Worm (Caenorhabditis elegans) whole organism, L4 larva: Measurements from ENCODE around the gene end-1.

Source experiments
- D1046.2 ChIP-seq: fragments of 200-800 bp; sonication (Bioruptor generic); IDR thresholded peaks from 2 replicates; pipeline ENCODE4 v1.3.6; 2022; ENCODE audit warnings: missing genetic modification characterization, missing compliant biosample characterization
- F37D6.2 ChIP-seq: sonication (generic microtip); optimal IDR thresholded peaks from 2 replicates; lab custom pipeline; 2016; ENCODE audit warnings: mild to moderate bottlenecking, missing genetic modification characterization, missing compliant biosample characterization
- T20F7.1 ChIP-seq: fragments of 200-800 bp; sonication (Bioruptor generic); optimal IDR thresholded peaks from 2 replicates; lab custom pipeline; 2018; ENCODE audit warnings: mild to moderate bottlenecking, missing genetic modification characterization, missing compliant biosample characterization
- Y5F2A.4 ChIP-seq: fragments of 200-800 bp; sonication (Bioruptor generic); optimal IDR thresholded peaks from 2 replicates; lab custom pipeline; 2018; ENCODE audit warnings: mild to moderate bottlenecking, missing genetic modification characterization, missing compliant biosample characterization
- Y75B8A.6 ChIP-seq: fragments of 200-800 bp; sonication (Bioruptor generic); IDR thresholded peaks from 2 replicates; pipeline ENCODE4 v1.3.6; 2022; ENCODE audit warnings: missing genetic modification reagents, missing genetic modification characterization, missing compliant biosample characterization
- aha-1 ChIP-seq: fragments of 150-350 bp; peaks from one replicate; lab custom pipeline; 2014; ENCODE audit warnings: missing biosample characterization, missing genetic modification characterization
- aly-2 ChIP-seq: sonication (generic microtip); optimal IDR thresholded peaks from 2 replicates; lab custom pipeline; 2018; ENCODE audit warnings: missing biosample characterization, missing genetic modification characterization
- arid-1 ChIP-seq: fragments of 200-800 bp; sonication (Bioruptor generic); conservative IDR thresholded peaks from 2 replicates; pipeline ENCODE4 v1.3.6; 2022; ENCODE audit warnings: missing genetic modification reagents, missing genetic modification characterization, missing compliant biosample characterization
- ceh-20 ChIP-seq: fragments of 200-800 bp; sonication (Bioruptor generic); IDR thresholded peaks from 2 replicates; pipeline ENCODE4 v1.3.6; 2022; ENCODE audit warnings: missing genetic modification reagents, missing genetic modification characterization, missing compliant biosample characterization
- ceh-28 ChIP-seq: fragments of 150-350 bp; optimal IDR thresholded peaks from 2 replicates; lab custom pipeline; 2014; ENCODE audit warnings: missing biosample characterization, missing genetic modification reagents, missing genetic modification characterization
- ces-1 ChIP-seq: fragments of 150-350 bp; sonication (generic microtip); optimal IDR thresholded peaks from 4 replicates; lab custom pipeline; 2014; ENCODE audit warnings: missing biosample characterization, missing genetic modification reagents, missing genetic modification characterization
- daf-16 ChIP-seq, 3 experiments: sonication (generic microtip); optimal IDR thresholded peaks; 2 replicates each; lab custom pipeline; 2016 to 2017; ENCODE audit warnings: missing genetic modification characterization in 3 of 3, missing genetic modification reagents in 3 of 3, mild to moderate bottlenecking in 2 of 3, missing compliant biosample characterization in 2 of 3, missing biosample characterization in 1 of 3, moderate library complexity in 1 of 3
- dmd-8 ChIP-seq: fragments of 200-800 bp; sonication (Bioruptor generic); IDR thresholded peaks from 2 replicates; pipeline ENCODE4 v1.3.6; 2022; ENCODE audit warnings: missing genetic modification characterization, missing compliant biosample characterization
- duxl-1 ChIP-seq: sonication (generic microtip); optimal IDR thresholded peaks from 2 replicates; lab custom pipeline; 2016; ENCODE audit warnings: mild to moderate bottlenecking, missing genetic modification characterization, moderate library complexity, missing compliant biosample characterization; ENCODE audit not compliant: poor library complexity
- egl-27 ChIP-seq: sonication (generic microtip); optimal IDR thresholded peaks from 3 replicates; lab custom pipeline; 2017; ENCODE audit warnings: missing biosample characterization, missing genetic modification reagents, missing genetic modification characterization
- egl-43 ChIP-seq: fragments of 200-800 bp; sonication (Bioruptor generic); IDR thresholded peaks from 2 replicates; pipeline ENCODE4 v1.3.6; 2022; ENCODE audit warnings: missing genetic modification reagents, missing genetic modification characterization, missing compliant biosample characterization
- gei-8 ChIP-seq: fragments of 200-800 bp; sonication (Bioruptor generic); optimal IDR thresholded peaks from 2 replicates; lab custom pipeline; 2018; ENCODE audit warnings: mild to moderate bottlenecking, missing genetic modification characterization, missing compliant biosample characterization
- hif-1 ChIP-seq, 2 experiments: sonication (generic microtip); optimal IDR thresholded peaks; 2 replicates each; lab custom pipeline; 2016 to 2017; ENCODE audit warnings: missing compliant biosample characterization in 2 of 2, missing genetic modification characterization in 2 of 2, missing genetic modification reagents in 2 of 2, missing genotype in 2 of 2, mild to moderate bottlenecking in 1 of 2
- hlh-11 ChIP-seq: fragments of 200-800 bp; sonication (Bioruptor generic); optimal IDR thresholded peaks from 2 replicates; lab custom pipeline; 2018; ENCODE audit warnings: mild to moderate bottlenecking, missing genetic modification characterization, missing compliant biosample characterization
- hmg-1.1 ChIP-seq: fragments of 200-800 bp; sonication (Bioruptor generic); IDR thresholded peaks from 2 replicates; pipeline ENCODE4 v1.3.6; 2022; ENCODE audit warnings: missing genetic modification reagents, missing genetic modification characterization, missing compliant biosample characterization
- lin-38 ChIP-seq: fragments of 200-800 bp; sonication (Bioruptor generic); IDR thresholded peaks from 2 replicates; pipeline ENCODE4 v1.3.6; 2022; ENCODE audit warnings: missing genetic modification reagents, missing genetic modification characterization, missing compliant biosample characterization
- lin-39 ChIP-seq: fragments of 150-350 bp; optimal IDR thresholded peaks from 2 replicates; lab custom pipeline; 2014; ENCODE audit warnings: missing biosample characterization, missing genetic modification reagents, missing genetic modification characterization
- mep-1 ChIP-seq: fragments of 150-350 bp; sonication (generic microtip); optimal IDR thresholded peaks from 3 replicates; lab custom pipeline; 2014; ENCODE audit warnings: missing biosample characterization, missing genetic modification characterization
- mes-2 ChIP-seq: sonication (generic microtip); optimal IDR thresholded peaks from 2 replicates; lab custom pipeline; 2016; ENCODE audit warnings: missing genotype, mild to moderate bottlenecking, missing genetic modification characterization, missing compliant biosample characterization; ENCODE audit not compliant: poor library complexity, severe bottlenecking
- nhr-10 ChIP-seq: fragments of 150-350 bp; optimal IDR thresholded peaks from 2 replicates; lab custom pipeline; 2014; ENCODE audit warnings: missing biosample characterization, missing genetic modification characterization
- nhr-11 ChIP-seq: fragments of 150-350 bp; optimal IDR thresholded peaks from 2 replicates; lab custom pipeline; 2014; ENCODE audit warnings: missing biosample characterization, missing genetic modification characterization
- nhr-237 ChIP-seq: sonication (generic microtip); optimal IDR thresholded peaks from 2 replicates; lab custom pipeline; 2017; ENCODE audit warnings: missing biosample characterization, missing genetic modification characterization
- nhr-25 ChIP-seq: sonication (generic microtip); optimal IDR thresholded peaks from 2 replicates; lab custom pipeline; 2017; ENCODE audit warnings: missing genetic modification characterization, mild to moderate bottlenecking, missing compliant biosample characterization, antibody characterized with exemption, moderate library complexity, borderline replicate concordance; ENCODE audit not compliant: insufficient read depth
- nhr-28 ChIP-seq: fragments of 150-350 bp; optimal IDR thresholded peaks from 2 replicates; lab custom pipeline; 2014; ENCODE audit warnings: missing biosample characterization, missing genetic modification characterization
- nhr-41 ChIP-seq: fragments of 200-800 bp; sonication (Bioruptor generic); IDR thresholded peaks from 2 replicates; pipeline ENCODE4 v1.3.6; 2022; ENCODE audit warnings: missing genetic modification reagents, missing genetic modification characterization, missing compliant biosample characterization
- nhr-77 ChIP-seq: fragments of 150-350 bp; optimal IDR thresholded peaks from 2 replicates; lab custom pipeline; 2014; ENCODE audit warnings: missing biosample characterization, missing genetic modification characterization
- php-3 ChIP-seq: fragments of 200-800 bp; sonication (Bioruptor generic); IDR thresholded peaks from 2 replicates; pipeline ENCODE4 v1.3.6; 2022; ENCODE audit warnings: missing genetic modification reagents, missing genetic modification characterization, missing compliant biosample characterization
- rbr-2 ChIP-seq: sonication (generic microtip); optimal IDR thresholded peaks from 2 replicates; lab custom pipeline; 2016; ENCODE audit warnings: missing genotype, missing genetic modification characterization, missing compliant biosample characterization
- saeg-2 ChIP-seq: fragments of 200-800 bp; sonication (Bioruptor generic); IDR thresholded peaks from 2 replicates; pipeline ENCODE4 v1.3.6; 2022; ENCODE audit warnings: missing genetic modification reagents, missing genetic modification characterization, missing compliant biosample characterization
- snpc-1.2 ChIP-seq: fragments of 200-800 bp; sonication (Bioruptor generic); IDR thresholded peaks from 2 replicates; pipeline ENCODE4 v1.3.6; 2022; ENCODE audit warnings: missing genetic modification reagents, missing genetic modification characterization, missing compliant biosample characterization
- spr-3 ChIP-seq: fragments of 200-800 bp; sonication (Bioruptor generic); optimal IDR thresholded peaks from 2 replicates; lab custom pipeline; 2018; ENCODE audit warnings: mild to moderate bottlenecking, missing genetic modification characterization, missing compliant biosample characterization
- tag-97 ChIP-seq: fragments of 200-800 bp; sonication (Bioruptor generic); IDR thresholded peaks from 2 replicates; pipeline ENCODE4 v1.3.6; 2022; ENCODE audit warnings: missing genetic modification characterization, missing compliant biosample characterization
- unc-39 ChIP-seq: sonication (generic microtip); optimal IDR thresholded peaks from 2 replicates; lab custom pipeline; 2017; ENCODE audit warnings: missing biosample characterization, missing genetic modification characterization
- zag-1 ChIP-seq: fragments of 150-350 bp; optimal IDR thresholded peaks from 2 replicates; lab custom pipeline; 2014; ENCODE audit warnings: missing biosample characterization, missing genetic modification characterization
- zip-11 ChIP-seq: fragments of 200-800 bp; sonication (Bioruptor generic); IDR thresholded peaks from 2 replicates; pipeline ENCODE4 v1.3.6; 2022; ENCODE audit warnings: missing genetic modification characterization, missing compliant biosample characterization
- zip-2 ChIP-seq: fragments of 150-350 bp; optimal IDR thresholded peaks from 2 replicates; lab custom pipeline; 2014; ENCODE audit warnings: missing biosample characterization, missing genetic modification characterization
- ztf-7 ChIP-seq: fragments of 150-350 bp; optimal IDR thresholded peaks from 2 replicates; lab custom pipeline; 2014; ENCODE audit warnings: missing biosample characterization, missing genetic modification characterization

Gene end-1

DNA sequence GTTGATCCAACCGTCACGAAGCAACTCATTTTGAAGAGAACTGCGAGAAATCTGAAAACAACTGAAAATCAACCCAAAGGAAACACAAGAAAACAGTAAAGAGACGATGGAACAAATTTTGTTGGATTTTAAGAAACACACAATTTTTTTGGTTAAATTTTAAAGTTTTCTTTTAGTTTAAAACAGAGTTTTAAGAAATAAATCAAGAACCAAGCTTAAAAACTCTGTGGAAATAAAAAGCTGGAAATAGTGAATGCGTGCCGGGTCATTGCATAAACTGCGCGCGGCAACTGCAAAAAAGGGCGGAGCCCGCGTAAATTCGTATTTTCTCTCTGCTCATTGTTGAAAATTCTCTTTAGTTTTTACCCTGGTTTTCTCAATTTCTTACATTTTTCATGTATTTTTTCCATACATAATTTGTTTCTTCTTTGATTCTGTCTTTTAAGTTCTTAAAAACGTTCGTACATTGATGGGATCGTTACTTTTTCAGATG lies 23.0 kb upstream of the end-1 start, which contains the start of the genes algn-13 and R10D12.13 (continued):
- TF ChIP-seq duxl-1 (tag; lab: Kevin White, UChicago) (peak; percentile 54), hlh-11 (peak; percentile 55), daf-16 (GFP tag; optimal IDR thresholded peaks at IDR 0.05; lab: Kevin White, UChicago) (no peak), daf-16 (tag; optimal IDR thresholded peaks at IDR 0.05; lab: Kevin White, UChicago) (peak; percentile 27), nhr-10 (tag; lab: Kevin White, UChicago) (no peak), ztf-7 (tag; lab: Kevin White, UChicago) (no peak), arid-1 (peak; percentile 56; the same call in 1 of the 2 replicates), mep-1 (tag; lab: Kevin White, UChicago) (no peak), spr-3 (GFP tag; lab: Kevin White, UChicago) (no peak), saeg-2 (no peak), F37D6.2 (no peak), gei-8 (no peak), rbr-2 (tag; lab: Kevin White, UChicago) (peak; percentile 32), egl-43 (no peak), hmg-1.1 (GFP tag; lab: Robert Waterston, UW) (peak; percentile 63), lin-38 (GFP tag; lab: Robert Waterston, UW) (peak; percentile 82), Y75B8A.6 (GFP tag; lab: Robert Waterston, UW) (no peak), nhr-11 (peak; percentile 1), lin-39 (tag; lab: Kevin White, UChicago) (no peak)

DNA sequence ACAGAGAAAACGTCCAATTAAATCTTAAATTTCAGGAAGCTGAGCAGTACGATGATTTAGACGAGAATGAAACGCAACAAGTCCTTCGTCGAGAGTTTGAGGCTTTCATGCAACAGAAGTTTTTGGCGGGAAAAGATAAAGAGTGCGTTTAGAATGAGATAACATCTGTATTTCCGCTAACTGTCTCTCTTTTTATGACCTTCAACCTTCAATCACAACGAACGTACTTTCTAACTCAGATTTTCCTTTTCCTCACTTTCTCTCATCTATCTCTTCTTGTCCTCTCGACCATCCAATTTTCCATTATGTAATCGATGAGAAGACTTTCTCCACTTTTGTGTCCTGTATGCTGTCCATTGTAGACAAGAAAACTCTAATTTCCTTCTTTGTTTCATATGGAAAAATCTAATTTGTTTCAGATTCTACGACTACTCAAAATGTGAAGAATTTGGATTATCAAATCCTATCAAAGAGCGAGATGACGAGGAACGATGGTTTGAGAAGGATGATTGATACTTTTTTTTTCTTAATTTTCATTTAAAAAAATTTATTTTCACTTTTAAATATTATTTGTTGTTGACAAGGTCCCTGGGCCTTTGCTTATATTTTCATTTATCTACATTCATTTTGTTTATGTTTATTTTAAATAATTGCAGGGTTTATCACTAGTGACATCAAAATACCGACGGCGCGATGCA lies 21.5 kb upstream of the end-1 start, which contains the start of gene sao-1:
Gene sao-1, plus strand, starts transcription at position 648 of the 698 bp plus-strand sequence.
- TF ChIP-seq nhr-25 (tag; lab: Kevin White, UChicago) (peak; percentile 29), nhr-237 (tag; lab: Kevin White, UChicago) (no peak), zip-11 (no peak), nhr-28 (tag; lab: Kevin White, UChicago) (peak; percentile 5)
- TF ChIP-seq, all 104 proteins: peak for 2

DNA sequence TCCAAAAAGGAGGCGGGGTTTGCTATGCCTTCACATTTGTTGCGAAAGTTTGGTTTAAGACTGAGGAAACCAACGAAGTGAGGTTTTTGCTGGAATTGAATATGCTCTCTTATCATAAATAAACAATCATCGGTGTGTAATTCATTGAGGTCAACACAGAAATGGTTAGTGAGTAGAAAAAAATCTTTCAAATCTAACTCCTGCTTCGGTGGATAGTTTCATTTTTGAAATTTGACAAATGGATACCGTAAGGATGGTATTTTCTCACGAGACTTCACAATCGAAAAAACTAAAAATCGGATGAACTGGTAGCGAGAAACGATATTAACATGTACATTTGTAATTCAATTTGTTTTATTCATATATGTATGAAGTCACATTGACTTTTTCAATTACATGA lies 4.1 kb upstream of the end-1 start, which contains the start of gene eol-1:
Gene eol-1, minus strand, starts transcription at position 101 of the 400 bp plus-strand sequence.
- TF ChIP-seq zag-1 (tag; lab: Kevin White, UChicago): no peak
- TF ChIP-seq ceh-28 (tag; lab: Kevin White, UChicago): no peak
- TF ChIP-seq, all 104 proteins: peak for 0

DNA sequence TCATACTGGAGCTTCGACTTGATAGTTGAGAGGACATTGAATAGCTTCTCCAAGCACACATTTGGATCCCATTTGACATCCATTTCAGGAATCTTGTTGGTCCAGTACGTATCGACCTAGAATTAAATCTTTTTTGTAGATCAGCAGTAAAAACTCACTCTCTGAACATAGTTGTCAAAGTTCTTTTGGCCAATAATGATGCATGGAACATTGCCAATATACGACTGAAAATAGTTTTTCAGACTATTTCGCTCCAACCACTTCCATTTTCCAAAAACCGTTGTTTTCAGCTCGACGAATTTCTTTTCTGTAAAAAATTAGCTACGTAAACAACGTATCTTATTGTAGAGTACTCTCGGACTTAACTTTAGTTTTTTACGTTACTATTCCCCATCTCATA lies 3.3 kb upstream of the end-1 start:
- TF ChIP-seq mes-2 (tag; lab: Kevin White, UChicago) (no peak), T20F7.1 (GFP tag; lab: Kevin White, UChicago) (no peak), aha-1 (tag; lab: Kevin White, UChicago) (peak; percentile 91)

DNA sequence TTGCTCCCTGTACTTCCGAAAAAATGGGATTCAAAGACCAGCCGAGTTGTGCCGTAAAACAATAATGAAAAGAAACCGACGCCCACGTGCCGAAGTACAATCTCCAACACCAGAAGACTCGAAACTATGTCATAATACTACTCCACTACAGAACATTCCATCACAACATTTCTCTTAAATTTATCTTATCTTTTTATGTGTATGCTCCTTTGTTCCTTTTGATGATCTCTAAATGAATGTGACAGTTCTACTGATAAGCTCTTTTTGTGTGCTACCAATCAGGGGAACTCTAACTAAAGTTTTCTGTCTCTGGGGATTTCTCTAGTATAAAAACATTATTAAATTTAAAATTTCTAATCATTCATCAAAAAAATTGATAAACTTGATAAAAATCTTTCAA lies 1.9 kb downstream of the end-1 start:
- TF ChIP-seq aly-2 (tag; lab: Kevin White, UChicago) (no peak), gei-8 (no peak), hmg-1.1 (GFP tag; lab: Robert Waterston, UW) (0 out of 2 replicates have a peak, but pooled peaks have one; percentile 28), F37D6.2 (no peak), zip-2 (no peak), nhr-41 (GFP tag; lab: Robert Waterston, UW) (no peak), hif-1 (tag; optimal IDR thresholded peaks at IDR 0.05; lab: Kevin White, UChicago) (peak in 1 of 2 experiments; percentile 56), Y5F2A.4 (GFP tag; lab: Kevin White, UChicago) (no peak), php-3 (GFP tag; lab: Robert Waterston, UW) (peak; percentile 65), egl-27 (tag; lab: Kevin White, UChicago) (no peak), nhr-10 (tag; lab: Kevin White, UChicago) (no peak), snpc-1.2 (GFP tag; lab: Robert Waterston, UW) (no peak), dmd-8 (no peak), unc-39 (tag; lab: Kevin White, UChicago) (no peak), rbr-2 (tag; lab: Kevin White, UChicago) (no peak), tag-97 (no peak), ces-1 (GFP tag; lab: Kevin White, UChicago) (no peak), zip-11 (no peak), D1046.2 (no peak), ceh-20 (GFP tag; lab: Robert Waterston, UW) (no peak), nhr-77 (tag; lab: Kevin White, UChicago) (peak; percentile 43), Y75B8A.6 (GFP tag; lab: Robert Waterston, UW) (no peak)
